Worm (Caenorhabditis elegans): ENCODE data around the gene itsn-1.
A peak's percentile ranks its signal among the peaks of the same experiment; 100 is the strongest.

The itsn-1 gene

DNA sequence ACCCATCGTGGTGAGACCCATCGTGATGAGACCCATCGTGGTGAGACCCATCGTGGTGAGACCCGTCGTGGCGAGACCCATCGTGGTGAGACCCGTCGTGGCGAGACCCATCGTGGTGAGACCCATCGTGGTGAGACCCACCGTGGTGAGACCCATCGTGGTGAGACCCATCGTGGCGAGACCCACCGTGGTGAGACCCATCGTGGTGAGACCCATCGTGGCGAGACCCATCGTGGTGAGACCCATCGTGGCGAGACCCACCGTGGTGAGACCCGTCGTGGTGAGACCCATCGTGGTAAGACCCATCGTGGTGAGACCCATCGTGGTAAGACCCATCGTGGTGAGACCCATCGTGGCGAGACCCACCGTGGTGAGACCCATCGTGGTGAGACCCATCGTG lies 21.5 kb downstream of the itsn-1 start:
- TF ChIP-seq cebp-2 (GFP tag; IDR thresholded peaks at IDR 0.05) = 0 out of 2 replicates have a peak, but pooled peaks have one; percentile 67
- TF ChIP-seq lin-26 (GFP tag; IDR thresholded peaks at IDR 0.05) = 0 out of 2 replicates have a peak, but pooled peaks have one; percentile 30
- peak; percentile 77; the same call in 1 of the 2 replicates for TF ChIP-seq egrh-3 (GFP tag; IDR thresholded peaks at IDR 0.05)

DNA sequence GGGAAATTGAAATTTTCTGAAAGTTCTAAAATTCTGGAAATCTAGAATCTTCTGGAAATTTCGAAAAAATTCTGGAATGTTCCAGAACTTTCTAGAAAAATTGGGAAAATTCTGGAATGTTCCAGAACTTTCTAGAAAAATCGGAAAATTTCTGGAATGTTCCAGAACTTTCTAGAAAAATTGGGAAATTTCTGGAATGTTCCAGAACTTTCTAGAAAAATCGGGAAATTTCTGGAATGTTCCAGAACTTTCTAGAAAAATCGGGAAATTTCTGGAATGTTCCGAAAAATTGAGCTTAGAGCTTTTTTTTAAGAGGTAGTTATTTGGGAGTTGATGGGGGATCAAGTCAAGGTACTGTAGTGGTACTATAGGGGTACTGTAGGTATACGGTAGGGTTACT lies 22.2 kb downstream of the itsn-1 start:
- TF ChIP-seq hsf-1 (GFP tag; IDR thresholded peaks at IDR 0.05) = peak; percentile 96

DNA sequence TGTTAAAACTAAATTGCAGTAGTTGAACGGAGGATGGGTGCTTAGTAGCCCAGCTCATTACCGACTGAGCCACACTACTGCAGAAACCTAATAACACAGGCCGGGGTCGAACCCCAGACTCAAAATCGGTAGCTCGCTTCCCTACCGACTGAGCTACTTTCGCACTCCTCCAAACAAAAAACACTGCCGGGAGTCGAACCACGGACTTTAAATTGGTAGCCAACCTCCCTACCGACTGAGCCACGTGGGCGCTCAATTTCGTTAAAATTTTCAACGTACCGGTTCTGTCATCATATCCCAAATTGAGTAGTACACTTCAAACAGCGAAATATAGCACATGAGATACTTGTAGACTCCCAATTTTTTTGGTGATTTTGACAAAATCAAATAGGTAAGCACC lies 30.9 kb downstream of the itsn-1 start:
- TF ChIP-seq D2030.7 (GFP tag; IDR thresholded peaks at IDR 0.05) (peak; percentile 71), dox-1 (GFP tag; IDR thresholded peaks at IDR 0.05) (peak; percentile 69), ztf-18 (tag; optimal IDR thresholded peaks at IDR 0.05) (no peak), lin-26 (GFP tag; IDR thresholded peaks at IDR 0.05) (peak; percentile 64; the same call in 1 of the 2 replicates), snpc-1.1 (tag; optimal IDR thresholded peaks at IDR 0.05; ENCODE audit: insufficient read depth) (no peak), rpc-1 (optimal IDR thresholded peaks at IDR 0.05) (no peak), rpc-1 (tag; optimal IDR thresholded peaks at IDR 0.05) (peak; percentile 62), attf-6 (GFP tag; IDR thresholded peaks at IDR 0.05) (peak; percentile 91), nhr-90 (tag; optimal IDR thresholded peaks at IDR 0.05) (no peak), him-1 (tag; optimal IDR thresholded peaks at IDR 0.05) (no peak), ceh-40 (GFP tag; IDR thresholded peaks at IDR 0.05) (no peak), nfya-1 (tag; optimal IDR thresholded peaks at IDR 0.05; ENCODE audit: borderline replicate concordance, insufficient read depth) (no peak), hmg-20 (GFP tag; IDR thresholded peaks at IDR 0.05) (no peak), ama-1 (optimal IDR thresholded peaks at IDR 0.05) (no peak), ama-1 (GFP tag; optimal IDR thresholded peaks at IDR 0.05) (no peak), F52B5.7 (tag; optimal IDR thresholded peaks at IDR 0.05) (no peak), let-607 (tag; optimal IDR thresholded peaks at IDR 0.05) (no peak), repo-1 (tag; optimal IDR thresholded peaks at IDR 0.05) (no peak), mes-4 (tag; optimal IDR thresholded peaks at IDR 0.05) (no peak), nfyb-1 (GFP tag; IDR thresholded peaks at IDR 0.05) (no peak), C06A6.2 (GFP tag; conservative IDR thresholded peaks at IDR 0.05) (no peak), ztf-6 (GFP tag; IDR thresholded peaks at IDR 0.05) (no peak), hrde-1 (tag; optimal IDR thresholded peaks at IDR 0.05; ENCODE audit: borderline replicate concordance) (no peak), F57A8.1 (GFP tag; optimal IDR thresholded peaks at IDR 0.05) (no peak), hsf-1 (GFP tag; IDR thresholded peaks at IDR 0.05) (no peak), snpc-1.3 (tag; optimal IDR thresholded peaks at IDR 0.05; ENCODE audit: insufficient read depth) (no peak), dpl-1 (GFP tag; optimal IDR thresholded peaks at IDR 0.05) (peak; percentile 6), egrh-3 (GFP tag; IDR thresholded peaks at IDR 0.05) (no peak), madf-6 (GFP tag; IDR thresholded peaks at IDR 0.05) (no peak), attf-3 (GFP tag; conservative IDR thresholded peaks at IDR 0.05) (no peak), nhr-120 (GFP tag; IDR thresholded peaks at IDR 0.05) (no peak), ets-4 (GFP tag; optimal IDR thresholded peaks at IDR 0.05) (no peak), F37B4.10 (GFP tag; IDR thresholded peaks at IDR 0.05) (no peak), lsy-27 (tag; optimal IDR thresholded peaks at IDR 0.05; ENCODE audit: borderline replicate concordance, insufficient read depth) (no peak), lir-1 (GFP tag; conservative IDR thresholded peaks at IDR 0.05) (no peak), egl-44 (GFP tag; IDR thresholded peaks at IDR 0.05) (no peak), hmg-1.2 (GFP tag; IDR thresholded peaks at IDR 0.05) (no peak), nfya-2 (GFP tag; IDR thresholded peaks at IDR 0.05) (no peak), snpc-4 (GFP tag; optimal IDR thresholded peaks at IDR 0.05) (peak; percentile 59), snpc-4 (tag; optimal IDR thresholded peaks at IDR 0.05) (peak in 3 of 4 experiments; percentile 92), nhr-179 (tag; optimal IDR thresholded peaks at IDR 0.05) (no peak), ccch-3 (GFP tag; optimal IDR thresholded peaks at IDR 0.05) (no peak), tbp1 (GFP tag; optimal IDR thresholded peaks at IDR 0.05) (peak; percentile 79), tlf-1 (GFP tag; optimal IDR thresholded peaks at IDR 0.05) (no peak)
